Fruit fly (Drosophila melanogaster) Kc167 (cell line): ENCODE data around the gene CG42471.

Experiments
- Myc ChIP-seq: fragments of >200 bp; optimal IDR thresholded peaks from 2 replicates; lab custom pipeline; 2017; ENCODE audit warnings: missing external identifiers
- Sin3A ChIP-seq: fragments of >200 bp; optimal IDR thresholded peaks from 2 replicates; lab custom pipeline; 2018; ENCODE audit warnings: missing external identifiers
- h ChIP-seq: fragments of >200 bp; optimal IDR thresholded peaks from 3 replicates; lab custom pipeline; 2018; ENCODE audit warnings: missing external identifiers
- insv ChIP-seq: fragments of >200 bp; optimal IDR thresholded peaks from 3 replicates; lab custom pipeline; 2018; ENCODE audit warnings: missing external identifiers
- psq ChIP-seq: fragments of >200 bp; optimal IDR thresholded peaks from 2 replicates; lab custom pipeline; 2017; ENCODE audit warnings: missing external identifiers
- ttk ChIP-seq: sonication (Bioruptor generic); optimal IDR thresholded peaks from 2 replicates; lab custom pipeline; 2017; ENCODE audit warnings: missing external identifiers

CG42471 gene

dm6 chr2L:11753922-11754321 lies at the start of gene CG42471:
TSS of gene CG42471 (minus strand) at chr2L:11754022.
- no peak for TF ChIP-seq psq (lab: Kevin White, UChicago)

dm6 chr2L:11797127-11797526 lies 43.3 kb upstream of the CG42471 start:
- TF ChIP-seq psq (lab: Kevin White, UChicago) (no peak), h (lab: Kevin White, UChicago) (peak; percentile 18)

- TF ChIP-seq psq (lab: Kevin White, UChicago) (no peak), insv (lab: Kevin White, UChicago) (no peak), ttk (lab: Kevin White, UChicago) (no peak), Myc (lab: Kevin White, UChicago) (no peak), h (lab: Kevin White, UChicago) (no peak), Sin3A (lab: Kevin White, UChicago) (no peak)
Observed at dm6 chr2L:11793986-11794385, 40.2 kb upstream of the CG42471 start, which contains the start of gene CG14937. TSS of gene CG14937 (minus strand) at chr2L:11794086.

DNA sequence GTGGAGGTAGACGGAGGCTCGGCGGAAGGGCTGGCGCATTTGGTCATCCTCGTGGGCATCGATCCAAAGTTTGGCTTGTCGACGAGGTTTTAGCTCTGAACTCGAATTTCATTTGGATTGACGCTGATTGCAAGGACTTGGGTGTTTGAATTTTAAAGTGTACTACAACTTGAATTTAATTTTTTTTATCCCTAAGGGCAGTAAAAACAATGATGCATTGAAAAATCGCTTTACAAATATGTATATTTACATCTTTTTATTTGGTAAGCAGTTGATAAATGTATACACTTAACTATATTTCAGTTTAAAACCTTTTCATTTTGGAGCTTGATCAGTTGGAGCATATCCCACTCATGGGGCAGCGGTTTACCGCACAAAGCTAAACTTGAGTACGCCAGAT lies 38.4 kb upstream of the CG42471 start, which contains the start of gene Tsp33B:
Gene Tsp33B, minus strand, starts transcription at position 101 of the 400 bp plus-strand sequence.
- TF ChIP-seq insv (lab: Kevin White, UChicago) (no peak), Sin3A (lab: Kevin White, UChicago) (no peak), psq (lab: Kevin White, UChicago) (no peak), h (lab: Kevin White, UChicago) (no peak)

- TF ChIP-seq Sin3A (lab: Kevin White, UChicago) (no peak), psq (lab: Kevin White, UChicago) (no peak), h (lab: Kevin White, UChicago) (no peak), ttk (lab: Kevin White, UChicago) (no peak), Myc (lab: Kevin White, UChicago) (no peak), insv (lab: Kevin White, UChicago) (no peak)
Observed at dm6 chr2L:11789690-11790089, 35.9 kb upstream of the CG42471 start, which contains the start of gene CG14932. TSS of gene CG14932 (plus strand) at chr2L:11789919.

DNA sequence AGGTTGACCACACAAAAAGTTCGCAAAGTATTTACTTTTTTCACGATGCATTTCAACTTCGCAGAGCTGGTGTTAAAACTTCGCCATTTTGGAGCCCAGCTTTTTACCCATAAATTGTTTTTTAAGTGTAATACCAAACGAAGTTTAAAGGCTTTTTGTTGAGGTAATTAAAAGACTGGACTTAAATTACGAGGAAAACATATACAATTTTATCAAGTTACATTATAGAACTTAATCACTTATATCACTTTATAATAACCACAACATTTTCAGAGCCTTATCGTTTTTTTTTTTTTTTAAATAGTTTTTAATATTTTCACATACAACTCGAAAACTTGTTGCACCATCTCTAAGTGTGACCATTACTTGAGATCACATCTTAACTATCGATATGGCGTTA lies 34.2 kb upstream of the CG42471 start, which contains the start of gene CG14931:
Gene CG14931, plus strand, starts transcription at position 301 of the 400 bp plus-strand sequence.
- TF ChIP-seq h (lab: Kevin White, UChicago), result no peak
- TF ChIP-seq Sin3A (lab: Kevin White, UChicago), result no peak
- TF ChIP-seq Myc (lab: Kevin White, UChicago), result no peak
- TF ChIP-seq ttk (lab: Kevin White, UChicago), result no peak
- TF ChIP-seq insv (lab: Kevin White, UChicago), result no peak
- no peak for TF ChIP-seq psq (lab: Kevin White, UChicago)

DNA sequence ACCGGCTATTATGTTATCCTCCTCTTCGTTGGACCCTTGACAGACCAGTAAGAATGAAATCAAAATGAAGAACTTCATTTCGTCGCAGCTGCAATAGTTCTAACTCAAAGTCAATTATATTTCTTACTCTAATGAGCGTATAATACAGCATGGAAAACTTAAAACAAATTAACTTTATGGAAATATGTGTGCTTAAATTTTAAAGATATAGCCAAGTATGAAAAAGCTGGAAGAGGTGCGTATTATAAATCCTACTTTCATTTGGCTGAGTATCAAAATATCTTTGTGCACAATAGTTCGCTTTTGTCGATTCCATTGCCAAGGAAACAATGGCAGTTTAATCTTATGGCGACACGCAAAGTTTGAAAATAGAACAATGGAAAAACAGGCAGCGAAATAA lies 580 bp upstream of the CG42471 start, which contains the start of gene Sfp33A1:
Gene Sfp33A1, minus strand, starts transcription at position 101 of the 400 bp plus-strand sequence.
- TF ChIP-seq Myc (lab: Kevin White, UChicago) (no peak), h (lab: Kevin White, UChicago) (no peak), psq (lab: Kevin White, UChicago) (no peak), insv (lab: Kevin White, UChicago) (no peak), Sin3A (lab: Kevin White, UChicago) (no peak), ttk (lab: Kevin White, UChicago) (no peak)

dm6 chr2L:11753455-11753854 lies 367 bp downstream of the CG42471 start, which contains the start of gene CG42470:
TSS of gene CG42470 (minus strand) at chr2L:11753555.
- TF ChIP-seq h (lab: Kevin White, UChicago) (no peak), Sin3A (lab: Kevin White, UChicago) (no peak), insv (lab: Kevin White, UChicago) (no peak), Myc (lab: Kevin White, UChicago) (no peak), ttk (lab: Kevin White, UChicago) (no peak), psq (lab: Kevin White, UChicago) (no peak)

- TF ChIP-seq insv (lab: Kevin White, UChicago) (no peak), psq (lab: Kevin White, UChicago) (no peak), Myc (lab: Kevin White, UChicago) (no peak), h (lab: Kevin White, UChicago) (no peak), Sin3A (lab: Kevin White, UChicago) (no peak), ttk (lab: Kevin White, UChicago) (no peak)
Observed at dm6 chr2L:11740595-11740994, 13.2 kb downstream of the CG42471 start.

- TF ChIP-seq Myc (lab: Kevin White, UChicago), result no peak
- no peak for TF ChIP-seq ttk (lab: Kevin White, UChicago)
- no peak for TF ChIP-seq psq (lab: Kevin White, UChicago)
- no peak for TF ChIP-seq h (lab: Kevin White, UChicago)
- no peak for TF ChIP-seq Sin3A (lab: Kevin White, UChicago)
- TF ChIP-seq insv (lab: Kevin White, UChicago), result no peak
Observed at dm6 chr2L:11738554-11738982, 15.3 kb downstream of the CG42471 start, which contains the start of gene Vha100-5. TSS of gene Vha100-5 (plus strand) at chr2L:11738948.

- no peak for TF ChIP-seq Sin3A (lab: Kevin White, UChicago)
- no peak for TF ChIP-seq psq (lab: Kevin White, UChicago)
- TF ChIP-seq Myc (lab: Kevin White, UChicago), result no peak
- TF ChIP-seq h (lab: Kevin White, UChicago), result no peak
- TF ChIP-seq insv (lab: Kevin White, UChicago), result no peak
- no peak for TF ChIP-seq ttk (lab: Kevin White, UChicago)
Observed at dm6 chr2L:11737648-11738047, 16.2 kb downstream of the CG42471 start.

DNA sequence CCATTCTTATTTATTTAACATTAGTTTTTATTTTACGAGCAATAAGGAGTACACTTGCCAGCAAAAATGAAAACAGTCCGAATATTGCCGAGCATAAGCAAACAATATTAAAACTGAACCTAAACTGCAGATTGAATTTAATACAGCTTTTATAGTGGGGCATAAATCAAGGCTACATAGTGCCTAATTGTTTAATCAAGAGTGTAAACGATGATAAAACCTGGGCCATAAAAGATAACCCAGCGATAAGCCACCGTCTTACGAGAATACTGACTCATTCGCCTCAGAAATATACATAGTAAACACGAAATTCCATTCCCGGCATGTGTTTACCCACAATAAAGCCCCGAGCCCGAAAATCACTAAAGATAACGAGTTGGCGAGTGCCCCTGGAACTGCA lies 17.8 kb downstream of the CG42471 start:
- TF ChIP-seq Myc (lab: Kevin White, UChicago) (no peak), ttk (lab: Kevin White, UChicago) (no peak), Sin3A (lab: Kevin White, UChicago) (no peak), insv (lab: Kevin White, UChicago) (no peak), psq (lab: Kevin White, UChicago) (no peak), h (lab: Kevin White, UChicago) (no peak)
